Fruit fly (Drosophila melanogaster): ENCODE data around the gene lilli.

- TF ChIP-seq CTCF (optimal IDR thresholded peaks at IDR 0.05) (no peak), CG8478 (optimal IDR thresholded peaks at IDR 0.05) (no peak)
These were observed 54.0 kb downstream of the lilli start for dm6 chr2L:2939698-2940097.

Data from S2 (cell line).